Fruit fly (Drosophila melanogaster) whole organism, prepupa: Measurements from ENCODE around the gene CG32106.

ENCODE experiments used
- CG10631 ChIP-seq: fragments of 200-800 bp; sonication (Bioruptor generic); optimal IDR thresholded peaks from 2 replicates; lab custom pipeline; 2016; ENCODE audit warnings: missing biosample characterization, missing genetic modification characterization
- CG10669 ChIP-seq: fragments of 200-800 bp; sonication (Bioruptor generic); optimal IDR thresholded peaks from 3 replicates; lab custom pipeline; 2018; ENCODE audit warnings: missing biosample characterization, mild to moderate bottlenecking, missing genetic modification characterization, moderate library complexity
- CG11762 ChIP-seq: fragments of 200-800 bp; sonication (Bioruptor generic); optimal IDR thresholded peaks from 3 replicates; lab custom pipeline; 2016; ENCODE audit warnings: missing biosample characterization, missing genetic modification characterization; ENCODE audit not compliant: insufficient read depth
- CG11902 ChIP-seq: fragments of 200-800 bp; sonication (Bioruptor generic); optimal IDR thresholded peaks from 3 replicates; lab custom pipeline; 2016; ENCODE audit warnings: missing biosample characterization, missing genetic modification characterization
- CG15336 ChIP-seq: fragments of 200-800 bp; sonication (Bioruptor generic); IDR thresholded peaks from 2 replicates; pipeline ENCODE4 v1.3.6; 2022; ENCODE audit warnings: missing biosample characterization, missing genetic modification characterization
- CG1621 ChIP-seq: fragments of 200-800 bp; sonication (Bioruptor generic); optimal IDR thresholded peaks from 3 replicates; lab custom pipeline; 2018; ENCODE audit warnings: missing biosample characterization, mild to moderate bottlenecking, missing genetic modification characterization
- CG16779 ChIP-seq: fragments of 200-800 bp; sonication (Bioruptor generic); optimal IDR thresholded peaks from 3 replicates; lab custom pipeline; 2017; ENCODE audit warnings: missing biosample characterization, mild to moderate bottlenecking, missing genetic modification characterization
- CG3032 ChIP-seq: fragments of 200-800 bp; optimal IDR thresholded peaks from 2 replicates; lab custom pipeline; 2019; ENCODE audit warnings: missing biosample characterization, mild to moderate bottlenecking, missing genetic modification characterization, moderate library complexity
- CG34406 ChIP-seq: fragments of 200-800 bp; sonication (Bioruptor generic); optimal IDR thresholded peaks from 3 replicates; lab custom pipeline; 2016; ENCODE audit warnings: missing biosample characterization, missing genetic modification characterization
- CG3919 ChIP-seq: fragments of 200-800 bp; sonication (Bioruptor generic); optimal IDR thresholded peaks from 3 replicates; lab custom pipeline; 2016; ENCODE audit warnings: missing biosample characterization, missing genetic modification characterization
- CG4318 ChIP-seq: fragments of 200-800 bp; sonication (Bioruptor generic); optimal IDR thresholded peaks from 3 replicates; lab custom pipeline; 2017; ENCODE audit warnings: missing biosample characterization, mild to moderate bottlenecking, missing genetic modification characterization
- CG6163 ChIP-seq: fragments of 200-800 bp; sonication (Bioruptor generic); IDR thresholded peaks from 3 replicates; pipeline ENCODE4 v1.3.6; 2022; ENCODE audit warnings: missing biosample characterization, missing genetic modification characterization
- CG6792 ChIP-seq: fragments of 200-800 bp; sonication (Bioruptor generic); optimal IDR thresholded peaks from 3 replicates; lab custom pipeline; 2016; ENCODE audit warnings: missing biosample characterization, missing genetic modification characterization
- CG6808 ChIP-seq: fragments of 200-800 bp; sonication (Bioruptor generic); optimal IDR thresholded peaks from 3 replicates; lab custom pipeline; 2017; ENCODE audit warnings: missing biosample characterization, missing genetic modification characterization, mild to moderate bottlenecking, moderate library complexity, missing genetic modification reagents
- CG6854 ChIP-seq: fragments of 200-800 bp; sonication (Bioruptor generic); optimal IDR thresholded peaks from 2 replicates; lab custom pipeline; 2017; ENCODE audit warnings: missing biosample characterization, mild to moderate bottlenecking, missing genetic modification characterization
- CG7368 ChIP-seq: fragments of 200-800 bp; sonication (Bioruptor generic); optimal IDR thresholded peaks from 3 replicates; lab custom pipeline; 2016; ENCODE audit warnings: missing biosample characterization, missing genetic modification characterization
- CG8119 ChIP-seq: fragments of 200-800 bp; sonication (Bioruptor generic); IDR thresholded peaks from 3 replicates; pipeline ENCODE4 v1.3.6; 2022; ENCODE audit warnings: missing biosample characterization, missing genetic modification characterization
- CG8632 ChIP-seq: fragments of 200-800 bp; sonication (Bioruptor generic); optimal IDR thresholded peaks from 3 replicates; lab custom pipeline; 2016; ENCODE audit warnings: missing biosample characterization, missing genetic modification characterization
- CG9139 ChIP-seq: fragments of 200-800 bp; sonication (Bioruptor generic); optimal IDR thresholded peaks from 3 replicates; lab custom pipeline; 2017; ENCODE audit warnings: missing biosample characterization, mild to moderate bottlenecking, missing genetic modification characterization
- Eip75B ChIP-seq: fragments of 200-800 bp; sonication (Bioruptor generic); optimal IDR thresholded peaks from 3 replicates; lab custom pipeline; 2016; ENCODE audit warnings: missing biosample characterization, missing genetic modification characterization
- Eip78C ChIP-seq: fragments of 200-800 bp; sonication (Bioruptor generic); peaks from one replicate; lab custom pipeline; 2016; ENCODE audit warnings: missing biosample characterization, missing genetic modification characterization
- Eip93F ChIP-seq: fragments of 200-800 bp; sonication (Bioruptor generic); optimal IDR thresholded peaks from 2 replicates; lab custom pipeline; 2016; ENCODE audit warnings: missing biosample characterization, mild to moderate bottlenecking, missing genetic modification characterization
- Ets21C ChIP-seq: fragments of 200-800 bp; sonication (Bioruptor generic); optimal IDR thresholded peaks from 3 replicates; lab custom pipeline; 2016; ENCODE audit warnings: missing biosample characterization, missing genetic modification characterization
- Ets96B ChIP-seq: fragments of 200-800 bp; optimal IDR thresholded peaks from 2 replicates; lab custom pipeline; 2019; ENCODE audit warnings: missing biosample characterization, mild to moderate bottlenecking, missing genetic modification characterization, moderate library complexity
- Hr38 ChIP-seq: sonication (Bioruptor generic); optimal IDR thresholded peaks from 2 replicates; lab custom pipeline; 2016; ENCODE audit warnings: missing biosample characterization, missing genetic modification characterization
- Hr4 ChIP-seq: fragments of 200-800 bp; sonication (Bioruptor generic); optimal IDR thresholded peaks from 3 replicates; lab custom pipeline; 2016; ENCODE audit warnings: missing biosample characterization, missing genetic modification characterization
- Lpt ChIP-seq: fragments of 200-800 bp; sonication (Bioruptor generic); optimal IDR thresholded peaks from 3 replicates; lab custom pipeline; 2016; ENCODE audit warnings: missing biosample characterization, missing genetic modification characterization
- OdsH ChIP-seq: fragments of 200-800 bp; sonication (Bioruptor generic); optimal IDR thresholded peaks from 3 replicates; lab custom pipeline; 2016; ENCODE audit warnings: missing biosample characterization, missing genetic modification characterization
- Smox ChIP-seq: fragments of 200-800 bp; sonication (Bioruptor generic); optimal IDR thresholded peaks from 3 replicates; lab custom pipeline; 2016; ENCODE audit warnings: missing biosample characterization, missing genetic modification characterization
- Sox15 ChIP-seq: fragments of 200-800 bp; sonication (Bioruptor generic); optimal IDR thresholded peaks from 3 replicates; lab custom pipeline; 2016; ENCODE audit warnings: missing biosample characterization, missing genetic modification characterization
- achi ChIP-seq: fragments of 200-800 bp; sonication (Bioruptor generic); optimal IDR thresholded peaks from 3 replicates; lab custom pipeline; 2016; ENCODE audit warnings: missing biosample characterization, missing genetic modification characterization
- acj6 ChIP-seq: fragments of 200-800 bp; sonication (Bioruptor generic); optimal IDR thresholded peaks from 3 replicates; lab custom pipeline; 2016; ENCODE audit warnings: missing biosample characterization, missing genetic modification characterization
- dac ChIP-seq: fragments of 200-800 bp; sonication (Bioruptor generic); optimal IDR thresholded peaks from 2 replicates; lab custom pipeline; 2017; ENCODE audit warnings: missing biosample characterization, mild to moderate bottlenecking, missing genetic modification characterization
- dsx ChIP-seq: fragments of 200-800 bp; optimal IDR thresholded peaks from 3 replicates; lab custom pipeline; 2019; ENCODE audit warnings: missing biosample characterization, mild to moderate bottlenecking, missing genetic modification characterization, moderate library complexity; ENCODE audit not compliant: poor library complexity, severe bottlenecking
- eg ChIP-seq: fragments of 200-800 bp; sonication (Bioruptor generic); IDR thresholded peaks from 3 replicates; pipeline ENCODE4 v1.3.6; 2022; ENCODE audit warnings: missing biosample characterization, missing genetic modification characterization
- fd59A ChIP-seq: fragments of 200-800 bp; sonication (Bioruptor generic); optimal IDR thresholded peaks from 2 replicates; lab custom pipeline; 2017; ENCODE audit warnings: missing biosample characterization, mild to moderate bottlenecking, missing genetic modification characterization, missing genetic modification reagents
- fkh ChIP-seq: fragments of 200-800 bp; sonication (Bioruptor generic); optimal IDR thresholded peaks from 3 replicates; lab custom pipeline; 2017; ENCODE audit warnings: missing biosample characterization, mild to moderate bottlenecking, missing genetic modification characterization, moderate library complexity
- lz ChIP-seq: fragments of 200-800 bp; sonication (Bioruptor generic); optimal IDR thresholded peaks from 3 replicates; lab custom pipeline; 2016; ENCODE audit warnings: missing biosample characterization, missing genetic modification characterization
- net ChIP-seq: fragments of 200-800 bp; sonication (Bioruptor generic); optimal IDR thresholded peaks from 3 replicates; lab custom pipeline; 2016; ENCODE audit warnings: missing biosample characterization, missing genetic modification characterization
- pdm3 ChIP-seq: fragments of 200-800 bp; sonication (Bioruptor generic); optimal IDR thresholded peaks from 3 replicates; lab custom pipeline; 2016; ENCODE audit warnings: missing biosample characterization, missing genetic modification characterization
- salr ChIP-seq, 2 experiments: fragments of 200-800 bp; sonication (Bioruptor generic); optimal IDR thresholded peaks; 3 replicates each; lab custom pipeline; 2016 to 2018; ENCODE audit warnings: missing biosample characterization in 2 of 2, missing genetic modification characterization in 2 of 2, mild to moderate bottlenecking in 1 of 2
- spab ChIP-seq: fragments of 200-800 bp; sonication (Bioruptor generic); optimal IDR thresholded peaks from 2 replicates; lab custom pipeline; 2017; ENCODE audit warnings: missing biosample characterization, mild to moderate bottlenecking, missing genetic modification characterization, missing genetic modification reagents
- ss ChIP-seq, 2 experiments: fragments of 200-800 bp; sonication (Bioruptor generic); optimal IDR thresholded peaks; 2 replicates in 1 of 2; 3 replicates in 1 of 2; lab custom pipeline; 2017 to 2018; ENCODE audit warnings: mild to moderate bottlenecking in 2 of 2, missing biosample characterization in 2 of 2, missing genetic modification characterization in 2 of 2, moderate library complexity in 1 of 2
- svp ChIP-seq: fragments of 200-800 bp; sonication (Bioruptor generic); peaks from one replicate; lab custom pipeline; 2016; ENCODE audit warnings: missing biosample characterization, missing genetic modification characterization
- topi ChIP-seq: fragments of 200-800 bp; sonication (Bioruptor generic); optimal IDR thresholded peaks from 3 replicates; lab custom pipeline; 2016; ENCODE audit warnings: missing biosample characterization, missing genetic modification characterization
- vri ChIP-seq: fragments of 200-800 bp; sonication (Bioruptor generic); optimal IDR thresholded peaks from 3 replicates; lab custom pipeline; 2016; ENCODE audit warnings: missing biosample characterization, mild to moderate bottlenecking, missing genetic modification characterization

CG32106 gene

dm6 chr3L:12790783-12791678, 12.5 kb upstream of the CG32106 start (continued):
- no peak for TF ChIP-seq eg (GFP tag; lab: Robert Waterston, UW)
- TF ChIP-seq salr (GFP tag; optimal IDR thresholded peaks at IDR 0.05; lab: Kevin White, UChicago) = no peak
- no peak for TF ChIP-seq Smox (GFP tag; lab: Kevin White, UChicago)
- TF ChIP-seq OdsH (GFP tag; lab: Kevin White, UChicago) = no peak
- TF ChIP-seq CG10631 (GFP tag; lab: Kevin White, UChicago) = no peak
- TF ChIP-seq CG6792 (GFP tag; lab: Kevin White, UChicago) = no peak
- TF ChIP-seq fd59A = no peak
- TF ChIP-seq Ets21C (GFP tag; lab: Kevin White, UChicago) = no peak
- TF ChIP-seq CG8119 (GFP tag; lab: Robert Waterston, UW) = no peak
- TF ChIP-seq CG3919 (GFP tag; lab: Kevin White, UChicago) = no peak
- TF ChIP-seq CG11902 = no peak
- TF ChIP-seq CG10669 (GFP tag; lab: Kevin White, UChicago) = no peak
- no peak for TF ChIP-seq Sox15 (GFP tag; lab: Kevin White, UChicago)
- TF ChIP-seq Hr4 = no peak
- TF ChIP-seq net (GFP tag; lab: Kevin White, UChicago) = no peak
- TF ChIP-seq Eip78C (GFP tag; lab: Kevin White, UChicago) = peak; percentile 77
- TF ChIP-seq dac (GFP tag; lab: Kevin White, UChicago) = no peak
- no peak for TF ChIP-seq acj6
- peak; percentile 14 for TF ChIP-seq CG9139 (GFP tag; lab: Kevin White, UChicago)
- no peak for TF ChIP-seq Ets96B (tag; lab: Kevin White, UChicago)
- no peak for TF ChIP-seq spab (GFP tag; lab: Kevin White, UChicago)
- no peak for TF ChIP-seq Hr38 (GFP tag; lab: Kevin White, UChicago)
- TF ChIP-seq topi (GFP tag; lab: Kevin White, UChicago) = no peak
- no peak for TF ChIP-seq achi (GFP tag; lab: Kevin White, UChicago)
- no peak for TF ChIP-seq CG11762 (GFP tag; lab: Kevin White, UChicago)
- TF ChIP-seq CG3032 = no peak

dm6 chr3L:12789875-12790373, 11.4 kb upstream of the CG32106 start, which contains the start of gene CG42709:
Gene CG42709, plus strand, starts transcription at chr3L:12790192.
- no peak for TF ChIP-seq CG6163 (GFP tag; lab: Robert Waterston, UW)
- peak; percentile 92 for TF ChIP-seq svp (GFP tag; lab: Kevin White, UChicago)
- peak; percentile 79 for TF ChIP-seq vri (GFP tag; lab: Kevin White, UChicago)
- peak; percentile 76 for TF ChIP-seq Eip78C (GFP tag; lab: Kevin White, UChicago)
- TF ChIP-seq eg (GFP tag; lab: Robert Waterston, UW) = no peak
- no peak for TF ChIP-seq CG7368 (GFP tag; lab: Kevin White, UChicago)
- TF ChIP-seq CG34406 = no peak
- no peak for TF ChIP-seq Sox15 (GFP tag; lab: Kevin White, UChicago)
- no peak for TF ChIP-seq dsx (GFP tag; lab: Kevin White, UChicago)
- TF ChIP-seq pdm3 (GFP tag; lab: Kevin White, UChicago) = no peak
- TF ChIP-seq CG8632 = no peak
- no peak for TF ChIP-seq CG6792 (GFP tag; lab: Kevin White, UChicago)
- no peak for TF ChIP-seq CG10631 (GFP tag; lab: Kevin White, UChicago)
- TF ChIP-seq lz = no peak
- no peak for TF ChIP-seq CG6808
- no peak for TF ChIP-seq fkh (GFP tag; lab: Kevin White, UChicago)
- no peak for TF ChIP-seq Lpt (GFP tag; lab: Kevin White, UChicago)
- peak; percentile 37; the same call in 1 of the 2 replicates for TF ChIP-seq CG15336 (GFP tag; lab: Robert Waterston, UW)
- no peak for TF ChIP-seq CG10669 (GFP tag; lab: Kevin White, UChicago)
- no peak for TF ChIP-seq OdsH (GFP tag; lab: Kevin White, UChicago)
- TF ChIP-seq CG3032 = no peak
- peak; percentile 57 for TF ChIP-seq CG6854
- no peak for TF ChIP-seq net (GFP tag; lab: Kevin White, UChicago)
- TF ChIP-seq Eip93F (GFP tag; lab: Kevin White, UChicago) = no peak
- no peak for TF ChIP-seq CG8119 (GFP tag; lab: Robert Waterston, UW)
- TF ChIP-seq Hr38 (GFP tag; lab: Kevin White, UChicago) = no peak
- no peak for TF ChIP-seq CG9139 (GFP tag; lab: Kevin White, UChicago)
- TF ChIP-seq ss (GFP tag; optimal IDR thresholded peaks at IDR 0.05; lab: Kevin White, UChicago) = no peak
- no peak for TF ChIP-seq CG1621
- no peak for TF ChIP-seq Ets96B (tag; lab: Kevin White, UChicago)
- TF ChIP-seq Ets21C (GFP tag; lab: Kevin White, UChicago) = no peak
- no peak for TF ChIP-seq Eip75B
- TF ChIP-seq CG16779 = no peak
- TF ChIP-seq dac (GFP tag; lab: Kevin White, UChicago) = no peak
- TF ChIP-seq CG4318 (GFP tag; lab: Kevin White, UChicago) = no peak
